Fruit fly (Drosophila melanogaster): Measurements from ENCODE around the gene brwl.

Gene brwl

DNA sequence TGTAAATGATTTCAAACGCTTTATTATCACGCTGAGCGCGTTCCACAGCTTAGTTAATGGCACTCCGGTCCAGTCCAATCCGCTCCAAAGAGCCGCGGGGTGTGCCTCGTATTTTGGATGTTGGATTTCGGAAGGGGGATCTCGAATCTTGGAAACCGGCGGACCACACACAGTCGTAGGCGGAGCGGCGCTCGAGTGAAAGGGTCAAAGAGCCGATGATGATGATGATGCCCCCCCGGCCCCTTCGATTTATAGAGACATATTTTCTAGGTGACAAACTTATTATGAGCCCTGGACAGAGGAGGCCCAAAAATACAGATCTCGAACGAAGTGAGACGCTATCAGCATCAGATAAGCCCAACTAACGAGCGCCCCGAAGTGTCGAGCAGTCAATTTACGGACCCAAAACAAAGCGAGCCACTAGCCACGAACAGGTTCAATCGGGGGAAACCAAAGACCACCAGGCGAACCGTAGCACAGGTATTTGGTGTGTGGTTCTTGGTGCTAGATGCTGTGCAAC, 40.7 kb downstream of the brwl start (continued):
- TF ChIP-seq Sry-β (GFP tag; optimal IDR thresholded peaks at IDR 0.05), result no peak
- peak in 1 of 3 experiments; percentile 28 for TF ChIP-seq Stat92E (GFP tag; optimal IDR thresholded peaks at IDR 0.05)
- no peak for TF ChIP-seq ssp (GFP tag; IDR thresholded peaks at IDR 0.05)
- TF ChIP-seq aop (GFP tag; IDR thresholded peaks at IDR 0.05), result no peak
- TF ChIP-seq CG12071 (GFP tag; optimal IDR thresholded peaks at IDR 0.05), result no peak
- peak; percentile 48; the same call in 1 of the 2 replicates for TF ChIP-seq crol (GFP tag; IDR thresholded peaks at IDR 0.05)
- TF ChIP-seq tap (tag; optimal IDR thresholded peaks at IDR 0.05), result no peak
- no peak for TF ChIP-seq run (tag; optimal IDR thresholded peaks at IDR 0.05)
- TF ChIP-seq nau (GFP tag; optimal IDR thresholded peaks at IDR 0.05), result no peak
- TF ChIP-seq Hand (GFP tag; optimal IDR thresholded peaks at IDR 0.05), result no peak
- TF ChIP-seq bcd (GFP tag; optimal IDR thresholded peaks at IDR 0.05), result no peak
- no peak for TF ChIP-seq CG17829 (tag; optimal IDR thresholded peaks at IDR 0.05)
- no peak for TF ChIP-seq seq (GFP tag; IDR thresholded peaks at IDR 0.05)
- no peak for TF ChIP-seq peb (GFP tag; IDR thresholded peaks at IDR 0.05)
- TF ChIP-seq sqz (GFP tag; optimal IDR thresholded peaks at IDR 0.05), result no peak
- 0 out of 3 replicates have a peak, but pooled peaks have one; percentile 51 for TF ChIP-seq z (GFP tag; IDR thresholded peaks at IDR 0.05)
- TF ChIP-seq Ravus (GFP tag; IDR thresholded peaks at IDR 0.05), result no peak
- TF ChIP-seq fu2 (GFP tag; optimal IDR thresholded peaks at IDR 0.05), result no peak
- peak; percentile 60 for TF ChIP-seq oc (tag; optimal IDR thresholded peaks at IDR 0.05)
- TF ChIP-seq Ets97D (GFP tag; optimal IDR thresholded peaks at IDR 0.05), result no peak
- TF ChIP-seq Nf-YC (tag; optimal IDR thresholded peaks at IDR 0.05), result no peak
- no peak for TF ChIP-seq CG13123 (GFP tag; optimal IDR thresholded peaks at IDR 0.05)
- TF ChIP-seq Lpt (GFP tag; optimal IDR thresholded peaks at IDR 0.05), result no peak
- TF ChIP-seq cad (GFP tag; optimal IDR thresholded peaks at IDR 0.05), result no peak
- no peak for TF ChIP-seq CG2116 (GFP tag; optimal IDR thresholded peaks at IDR 0.05)

dm6 chr2L:9612654-9613005, 43.9 kb downstream of the brwl start:
- no peak for TF ChIP-seq CG6272 (GFP tag; IDR thresholded peaks at IDR 0.05)
- no peak for TF ChIP-seq Six4 (GFP tag; optimal IDR thresholded peaks at IDR 0.05)
- no peak for TF ChIP-seq pros (GFP tag; optimal IDR thresholded peaks at IDR 0.05)
- TF ChIP-seq nerfin-2 (GFP tag; IDR thresholded peaks at IDR 0.05; ENCODE audit: partially characterized antibody), result no peak
- TF ChIP-seq CG9876 (GFP tag; optimal IDR thresholded peaks at IDR 0.05), result no peak
- no peak for TF ChIP-seq CG18619 (GFP tag; optimal IDR thresholded peaks at IDR 0.05)
- TF ChIP-seq Dip2 (GFP tag; IDR thresholded peaks at IDR 0.05), result peak; percentile 94
- no peak for TF ChIP-seq Usf (GFP tag; optimal IDR thresholded peaks at IDR 0.05)
- no peak for TF ChIP-seq oc (tag; optimal IDR thresholded peaks at IDR 0.05)
- TF ChIP-seq pita (GFP tag; optimal IDR thresholded peaks at IDR 0.05), result peak; percentile 25
- peak; percentile 30; the same call in 1 of the 2 replicates for TF ChIP-seq Bgb (GFP tag; IDR thresholded peaks at IDR 0.05; ENCODE audit: partially characterized antibody)
- no peak for TF ChIP-seq run (tag; optimal IDR thresholded peaks at IDR 0.05)
- TF ChIP-seq Elba2 (GFP tag; optimal IDR thresholded peaks at IDR 0.05), result peak; percentile 1
- TF ChIP-seq unc-4 (GFP tag; IDR thresholded peaks at IDR 0.05; ENCODE audit: partially characterized antibody), result 0 out of 2 replicates have a peak, but pooled peaks have one; percentile 0
- TF ChIP-seq slp2 (GFP tag; optimal IDR thresholded peaks at IDR 0.05), result no peak
- TF ChIP-seq mam (GFP tag; optimal IDR thresholded peaks at IDR 0.05), result peak; percentile 4
- peak; percentile 80 for TF ChIP-seq CG8478 (optimal IDR thresholded peaks at IDR 0.05)
- peak; percentile 39 for TF ChIP-seq amos (GFP tag; IDR thresholded peaks at IDR 0.05; ENCODE audit: partially characterized antibody)
- no peak for TF ChIP-seq dan (GFP tag; IDR thresholded peaks at IDR 0.05)
- peak; percentile 78 for TF ChIP-seq E2f2 (GFP tag; IDR thresholded peaks at IDR 0.05)
- peak; percentile 70 for TF ChIP-seq hkb (optimal IDR thresholded peaks at IDR 0.05)
- no peak for TF ChIP-seq hkb (GFP tag; IDR thresholded peaks at IDR 0.05)
- TF ChIP-seq CTCF (GFP tag; optimal IDR thresholded peaks at IDR 0.05), result peak; percentile 92
